Worm (Caenorhabditis elegans): ENCODE results near the gene F52E4.5.

ce11 chrX:3047224-3047623 is 39.9 kb downstream of the F52E4.5 start:
- TF ChIP-seq dao-5 (tag; optimal IDR thresholded peaks at IDR 0.05) (no peak), W03F9.2 (tag; optimal IDR thresholded peaks at IDR 0.05) (no peak)
